Fruit fly (Drosophila melanogaster): Measurements from ENCODE around the gene Wnk.
A peak's percentile ranks its signal among the peaks of the same experiment; 100 is the strongest.

The Wnk gene

dm6 chr3L:21604265-21604664, 49.5 kb upstream of the Wnk start (continued):
- TF ChIP-seq zen2 (GFP tag; IDR thresholded peaks at IDR 0.05; ENCODE audit: partially characterized antibody) (no peak), tgo (GFP tag; IDR thresholded peaks at IDR 0.05) (peak; percentile 59), CG12299 (tag; optimal IDR thresholded peaks at IDR 0.05) (no peak), mam (GFP tag; optimal IDR thresholded peaks at IDR 0.05) (peak; percentile 63), Blimp-1 (GFP tag; optimal IDR thresholded peaks at IDR 0.05) (no peak), CG7839 (tag; optimal IDR thresholded peaks at IDR 0.05) (no peak), CG2199 (GFP tag; IDR thresholded peaks at IDR 0.05) (peak; percentile 98), sr (GFP tag; IDR thresholded peaks at IDR 0.05) (no peak), shn (GFP tag; optimal IDR thresholded peaks at IDR 0.05) (peak; percentile 62), unpg (GFP tag; optimal IDR thresholded peaks at IDR 0.05) (no peak), Opbp (GFP tag; IDR thresholded peaks at IDR 0.05; ENCODE audit: partially characterized antibody) (peak; percentile 57; the same call in 1 of the 3 replicates), CG3281 (GFP tag; optimal IDR thresholded peaks at IDR 0.05) (no peak), maf-S (GFP tag; optimal IDR thresholded peaks at IDR 0.05) (peak; percentile 50), sna (GFP tag; IDR thresholded peaks at IDR 0.05; ENCODE audit: partially characterized antibody) (no peak), Xbp1 (GFP tag; optimal IDR thresholded peaks at IDR 0.05) (peak; percentile 84), CG17912 (GFP tag; optimal IDR thresholded peaks at IDR 0.05) (peak; percentile 61), Meics (GFP tag; optimal IDR thresholded peaks at IDR 0.05) (no peak), Fer2 (tag; optimal IDR thresholded peaks at IDR 0.05) (no peak), CG4820 (GFP tag; optimal IDR thresholded peaks at IDR 0.05) (peak; percentile 52), otp (GFP tag; IDR thresholded peaks at IDR 0.05) (no peak), Jarid2 (GFP tag; optimal IDR thresholded peaks at IDR 0.05) (peak; percentile 72), cwo (GFP tag; optimal IDR thresholded peaks at IDR 0.05) (no peak), Adf1 (GFP tag; IDR thresholded peaks at IDR 0.05) (peak; percentile 30; the same call in 1 of the 2 replicates), CG34422 (GFP tag; IDR thresholded peaks at IDR 0.05) (peak; percentile 61; the same call in 1 of the 3 replicates), Side (GFP tag; optimal IDR thresholded peaks at IDR 0.05) (peak; percentile 43), slbo (GFP tag; IDR thresholded peaks at IDR 0.05) (peak; percentile 86), Deaf1 (tag; optimal IDR thresholded peaks at IDR 0.05) (no peak), amos (GFP tag; IDR thresholded peaks at IDR 0.05; ENCODE audit: partially characterized antibody) (peak; percentile 76), CTCF (GFP tag; optimal IDR thresholded peaks at IDR 0.05) (peak; percentile 100), CG8388 (GFP tag; optimal IDR thresholded peaks at IDR 0.05) (no peak), az2 (GFP tag; optimal IDR thresholded peaks at IDR 0.05) (peak; percentile 67), CG16815 (GFP tag; optimal IDR thresholded peaks at IDR 0.05) (peak; percentile 33), chif (GFP tag; optimal IDR thresholded peaks at IDR 0.05) (peak; percentile 40 to 93), Nf-YB (GFP tag; optimal IDR thresholded peaks at IDR 0.05) (peak; percentile 56), ash1 (GFP tag; optimal IDR thresholded peaks at IDR 0.05) (peak; percentile 1), BtbVII (GFP tag; optimal IDR thresholded peaks at IDR 0.05) (no peak), Atf-2 (GFP tag; optimal IDR thresholded peaks at IDR 0.05) (peak; percentile 67), HLH54F (GFP tag; optimal IDR thresholded peaks at IDR 0.05) (peak; percentile 50), seq (GFP tag; IDR thresholded peaks at IDR 0.05) (no peak), CG8290 (GFP tag; optimal IDR thresholded peaks at IDR 0.05) (peak; percentile 72), CG8290 (tag; optimal IDR thresholded peaks at IDR 0.05) (no peak), Ets65A (GFP tag) (peak; percentile 96), Vsx1 (GFP tag; optimal IDR thresholded peaks at IDR 0.05) (no peak), CoRest (tag; optimal IDR thresholded peaks at IDR 0.05) (peak; percentile 54), CG1233 (GFP tag; optimal IDR thresholded peaks at IDR 0.05) (peak; percentile 30), CG3838 (GFP tag; optimal IDR thresholded peaks at IDR 0.05) (no peak), CG1024 (GFP tag; IDR thresholded peaks at IDR 0.05) (peak; percentile 35; the same call in 1 of the 2 replicates), CG4707 (GFP tag; optimal IDR thresholded peaks at IDR 0.05) (no peak), fd96Cb (tag; optimal IDR thresholded peaks at IDR 0.05) (peak; percentile 28), CG14050 (GFP tag; IDR thresholded peaks at IDR 0.05) (no peak), CG7556 (GFP tag; optimal IDR thresholded peaks at IDR 0.05) (no peak), vvl (GFP tag; IDR thresholded peaks at IDR 0.05) (peak; percentile 71; the same call in 1 of the 2 replicates)
